Worm (Caenorhabditis elegans) whole organism, L3 larva: Measurements from ENCODE around the gene T24E12.6.

ENCODE experiments used
- ZK546.5 ChIP-seq: sonication (generic microtip); optimal IDR thresholded peaks from 2 replicates; lab custom pipeline; 2017; ENCODE audit warnings: missing biosample characterization, missing genetic modification characterization
- ceh-28 ChIP-seq: fragments of 150-350 bp; optimal IDR thresholded peaks from 2 replicates; lab custom pipeline; 2014; ENCODE audit warnings: missing biosample characterization, missing genetic modification reagents, missing genetic modification characterization
- ceh-82 ChIP-seq: fragments of 150-350 bp; optimal IDR thresholded peaks from 2 replicates; lab custom pipeline; 2014; ENCODE audit warnings: missing biosample characterization, missing genetic modification characterization
- ceh-9 ChIP-seq: sonication (generic microtip); optimal IDR thresholded peaks from 2 replicates; lab custom pipeline; 2018; ENCODE audit warnings: missing biosample characterization, missing genetic modification characterization
- egl-27 ChIP-seq: sonication (generic microtip); optimal IDR thresholded peaks from 4 replicates; lab custom pipeline; 2017; ENCODE audit warnings: missing biosample characterization, missing genetic modification reagents, missing genetic modification characterization
- egl-5 ChIP-seq: fragments of 150-350 bp; optimal IDR thresholded peaks from 2 replicates; lab custom pipeline; 2017; ENCODE audit warnings: missing biosample characterization, missing genetic modification reagents, missing genetic modification characterization, inconsistent platforms
- elt-2 ChIP-seq: sonication (generic microtip); optimal IDR thresholded peaks from 2 replicates; lab custom pipeline; 2016; ENCODE audit warnings: missing genetic modification reagents, mild to moderate bottlenecking, missing genetic modification characterization, missing compliant biosample characterization
- elt-3 ChIP-seq, 3 experiments: fragments of 150-350 bp in 1 of 3; sonication (generic microtip) in 2 of 3; optimal IDR thresholded peaks; 2 replicates in 2 of 3; 4 replicates in 1 of 3; lab custom pipeline; 2014 to 2017; ENCODE audit warnings: missing biosample characterization in 3 of 3, missing genetic modification characterization in 3 of 3
- eor-1 ChIP-seq, 2 experiments: fragments of 150-350 bp; optimal IDR thresholded peaks; 2 replicates each; lab custom pipeline; 2014 to 2018; ENCODE audit warnings: missing biosample characterization in 2 of 2, missing genetic modification characterization in 2 of 2
- fkh-2 ChIP-seq: fragments of 150-350 bp; optimal IDR thresholded peaks from 2 replicates; lab custom pipeline; 2014; ENCODE audit warnings: missing biosample characterization, missing genetic modification reagents, missing genetic modification characterization
- fos-1 ChIP-seq: fragments of 150-350 bp; optimal IDR thresholded peaks from 2 replicates; lab custom pipeline; 2014; ENCODE audit warnings: missing biosample characterization, missing genetic modification characterization
- hmg-11 ChIP-seq: sonication (generic microtip); optimal IDR thresholded peaks from 2 replicates; lab custom pipeline; 2016; ENCODE audit warnings: missing genetic modification characterization, missing compliant biosample characterization
- jun-1 ChIP-seq: fragments of 150-350 bp; optimal IDR thresholded peaks from 2 replicates; lab custom pipeline; 2014; ENCODE audit warnings: missing biosample characterization, missing genetic modification reagents, missing genetic modification characterization
- lin-15B ChIP-seq: fragments of 150-350 bp; optimal IDR thresholded peaks from 2 replicates; lab custom pipeline; 2014; ENCODE audit warnings: missing biosample characterization, missing genetic modification characterization
- lin-39 ChIP-seq: fragments of 150-350 bp; optimal IDR thresholded peaks from 2 replicates; lab custom pipeline; 2018; ENCODE audit warnings: missing biosample characterization, missing genetic modification reagents, missing genetic modification characterization
- lsy-12 ChIP-seq: sonication (generic microtip); optimal IDR thresholded peaks from 2 replicates; lab custom pipeline; 2016; ENCODE audit warnings: mild to moderate bottlenecking, missing genetic modification characterization, missing compliant biosample characterization
- mdl-1 ChIP-seq: fragments of 150-350 bp; optimal IDR thresholded peaks from 2 replicates; lab custom pipeline; 2014; ENCODE audit warnings: missing biosample characterization, missing genetic modification characterization
- mml-1 ChIP-seq: fragments of 150-350 bp; sonication (generic microtip); optimal IDR thresholded peaks from 3 replicates; lab custom pipeline; 2014; ENCODE audit warnings: missing biosample characterization, missing genetic modification characterization
- nhr-11 ChIP-seq: fragments of 150-350 bp; optimal IDR thresholded peaks from 2 replicates; lab custom pipeline; 2014; ENCODE audit warnings: missing biosample characterization, missing genetic modification characterization
- nhr-12 ChIP-seq: fragments of 150-350 bp; optimal IDR thresholded peaks from 2 replicates; lab custom pipeline; 2014; ENCODE audit warnings: missing biosample characterization, missing genetic modification characterization
- nhr-25 ChIP-seq: sonication (generic microtip); optimal IDR thresholded peaks from 2 replicates; lab custom pipeline; 2017; ENCODE audit warnings: missing biosample characterization, missing genetic modification characterization
- nhr-67 ChIP-seq: fragments of 150-350 bp; optimal IDR thresholded peaks from 2 replicates; lab custom pipeline; 2014; ENCODE audit warnings: missing biosample characterization, missing genetic modification characterization
- nhr-76 ChIP-seq: fragments of 150-350 bp; sonication (generic microtip); optimal IDR thresholded peaks from 5 replicates; lab custom pipeline; 2014; ENCODE audit warnings: missing biosample characterization, missing genetic modification characterization
- nhr-77 ChIP-seq: fragments of 150-350 bp; optimal IDR thresholded peaks from 2 replicates; lab custom pipeline; 2014; ENCODE audit warnings: missing biosample characterization, missing genetic modification characterization
- pha-4 ChIP-seq: fragments of 150-350 bp; optimal IDR thresholded peaks from 2 replicates; lab custom pipeline; 2014; ENCODE audit warnings: missing biosample characterization, missing genetic modification reagents, missing genetic modification characterization
- pqm-1 ChIP-seq: fragments of 150-350 bp; optimal IDR thresholded peaks from 2 replicates; lab custom pipeline; 2017; ENCODE audit warnings: missing biosample characterization, missing genetic modification characterization, inconsistent platforms
- skn-1 ChIP-seq: fragments of 150-350 bp; optimal IDR thresholded peaks from 2 replicates; lab custom pipeline; 2014; ENCODE audit warnings: missing biosample characterization, missing genetic modification characterization
- snpc-4 ChIP-seq: fragments of 150-350 bp; optimal IDR thresholded peaks from 2 replicates; lab custom pipeline; 2014; ENCODE audit warnings: missing biosample characterization, missing genetic modification characterization
- tbx-2 ChIP-seq: sonication (generic microtip); optimal IDR thresholded peaks from 2 replicates; lab custom pipeline; 2016; ENCODE audit warnings: mild to moderate bottlenecking, missing genetic modification characterization, missing compliant biosample characterization
- unc-39 ChIP-seq: sonication (generic microtip); optimal IDR thresholded peaks from 4 replicates; lab custom pipeline; 2017; ENCODE audit warnings: missing biosample characterization, missing genetic modification characterization
- zag-1 ChIP-seq: fragments of 150-350 bp; optimal IDR thresholded peaks from 2 replicates; lab custom pipeline; 2014; ENCODE audit warnings: missing biosample characterization, missing genetic modification characterization
- ztf-11 ChIP-seq: fragments of 150-350 bp; optimal IDR thresholded peaks from 2 replicates; lab custom pipeline; 2014; ENCODE audit warnings: missing biosample characterization, missing genetic modification characterization

T24E12.6 gene

ce11 chrII:3786538-3786937 lies 25.0 kb upstream of the T24E12.6 start:
- TF ChIP-seq mdl-1 (no peak), jun-1 (tag; lab: Kevin White, UChicago) (peak; percentile 96), pqm-1 (peak; percentile 100), egl-27 (tag; lab: Kevin White, UChicago) (peak; percentile 46), elt-2 (tag; lab: Kevin White, UChicago) (peak; percentile 100), nhr-11 (tag; lab: Kevin White, UChicago) (no peak), pha-4 (peak; percentile 92), lin-15B (tag; lab: Kevin White, UChicago) (no peak), skn-1 (peak; percentile 35), fos-1 (tag; lab: Kevin White, UChicago) (peak; percentile 63), ceh-82 (no peak), nhr-77 (tag; lab: Kevin White, UChicago) (no peak)

DNA sequence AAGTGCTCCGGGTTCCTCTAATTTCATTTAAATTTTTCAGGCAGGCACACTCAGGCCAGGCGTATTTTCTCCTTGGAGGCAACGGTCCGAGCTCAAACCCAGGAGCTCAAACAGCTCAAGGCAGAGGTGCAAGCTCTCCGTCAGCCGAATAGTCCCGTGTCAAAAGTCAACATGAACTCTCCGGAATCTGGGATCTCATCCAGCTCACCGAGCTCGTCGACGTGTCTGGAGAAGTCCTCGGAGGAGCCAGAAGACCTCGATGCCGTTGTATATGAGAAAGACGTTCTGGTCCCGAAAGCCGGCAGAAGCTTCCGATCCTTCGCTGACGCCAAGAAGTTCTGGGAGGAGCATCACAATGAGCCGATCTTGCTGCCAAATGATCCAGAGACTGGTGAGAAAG lies 24.3 kb upstream of the T24E12.6 start:
- no peak for TF ChIP-seq unc-39 (tag; lab: Kevin White, UChicago)

DNA sequence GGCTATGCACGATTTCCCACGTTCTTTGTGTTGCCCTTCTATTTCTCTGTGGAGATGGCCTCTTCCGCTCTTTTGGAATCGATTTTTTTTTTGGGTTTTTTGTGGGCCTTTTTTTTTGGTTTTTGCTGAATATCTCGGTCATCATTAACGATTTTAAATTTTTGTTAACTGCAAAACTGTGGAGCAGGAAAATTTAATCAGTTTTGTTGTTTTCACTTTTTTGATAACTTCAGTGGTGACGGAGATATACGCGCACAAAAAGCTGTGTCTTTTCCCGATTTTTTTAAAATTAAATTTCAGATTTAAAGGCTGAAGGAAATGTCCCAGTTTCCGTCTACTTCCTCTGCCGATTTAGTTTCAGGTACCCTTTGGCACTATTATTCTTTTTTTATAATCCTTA lies 23.8 kb upstream of the T24E12.6 start, which contains the start of gene T24E12.1:
Gene T24E12.1, plus strand, starts transcription at position 301 of the 400 bp plus-strand sequence.
- no peak for TF ChIP-seq mdl-1

DNA sequence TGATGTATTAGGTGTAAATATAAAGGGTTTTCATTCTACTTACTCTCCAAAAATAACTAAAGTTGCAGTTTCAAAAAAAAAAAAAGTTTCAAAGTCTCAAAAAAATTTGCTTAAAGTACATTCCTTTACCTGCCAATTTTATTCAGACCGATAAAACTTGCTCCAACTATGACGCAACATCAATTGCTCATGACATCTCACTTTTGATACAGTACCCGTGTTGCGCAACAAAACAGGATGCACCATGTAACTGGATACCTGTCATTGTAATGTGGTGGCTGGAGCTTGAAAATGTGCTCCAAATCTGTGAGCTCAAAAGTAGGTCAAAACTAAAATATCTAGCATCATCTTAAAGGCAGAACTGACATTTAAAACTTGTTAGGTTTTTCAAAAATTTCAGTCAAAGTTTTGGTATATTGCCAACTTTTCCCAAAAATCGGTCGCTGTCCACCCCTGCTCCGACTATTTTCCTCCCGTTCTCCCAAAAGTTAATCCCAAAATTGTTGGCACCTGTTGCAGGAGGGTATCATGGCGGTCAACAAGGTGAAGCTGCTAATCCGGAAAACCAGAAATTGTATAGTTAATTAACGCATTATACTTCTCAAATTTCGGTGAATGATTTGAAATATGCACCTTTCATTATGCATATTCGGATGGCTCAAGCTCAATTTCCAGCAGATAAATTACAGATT lies 21.0 kb upstream of the T24E12.6 start, which contains the start of gene T24E12.2:
Gene T24E12.2, plus strand, starts transcription at position 642 of the 692 bp plus-strand sequence.
- TF ChIP-seq lin-39, result no peak

ce11 chrII:3781238-3781637 lies 19.7 kb upstream of the T24E12.6 start:
- TF ChIP-seq tbx-2 (tag; lab: Kevin White, UChicago), result no peak
- no peak for TF ChIP-seq egl-27 (tag; lab: Kevin White, UChicago)
- TF ChIP-seq elt-3 (tag; optimal IDR thresholded peaks at IDR 0.05; lab: Kevin White, UChicago), result no peak
- no peak for TF ChIP-seq nhr-25 (tag; lab: Kevin White, UChicago)
- TF ChIP-seq elt-2 (tag; lab: Kevin White, UChicago), result no peak
- no peak for TF ChIP-seq egl-5
- TF ChIP-seq eor-1 (tag; optimal IDR thresholded peaks at IDR 0.05; lab: Kevin White, UChicago), result no peak
- no peak for TF ChIP-seq lin-39
- no peak for TF ChIP-seq nhr-11 (tag; lab: Kevin White, UChicago)
- no peak for TF ChIP-seq fos-1 (tag; lab: Kevin White, UChicago)
- TF ChIP-seq pqm-1, result no peak

- TF ChIP-seq hmg-11 (no peak), ZK546.5 (no peak), ceh-9 (tag; lab: Kevin White, UChicago) (no peak), jun-1 (tag; lab: Kevin White, UChicago) (no peak), nhr-12 (tag; lab: Kevin White, UChicago) (no peak), lsy-12 (tag; lab: Kevin White, UChicago) (no peak), mml-1 (tag; lab: Kevin White, UChicago) (no peak), eor-1 (tag; optimal IDR thresholded peaks at IDR 0.05; lab: Kevin White, UChicago) (no peak), nhr-77 (tag; lab: Kevin White, UChicago) (no peak), lin-15B (tag; lab: Kevin White, UChicago) (no peak), elt-2 (tag; lab: Kevin White, UChicago) (no peak), mdl-1 (no peak), fkh-2 (tag; lab: Kevin White, UChicago) (no peak), ztf-11 (no peak), zag-1 (tag; lab: Kevin White, UChicago) (no peak), ceh-28 (tag; lab: Kevin White, UChicago) (no peak)
Measured at ce11 chrII:3779463-3779862, 18.0 kb upstream of the T24E12.6 start, which contains the start of gene T24E12.11. Gene T24E12.11 (minus strand): TSS chrII:3779563.

DNA sequence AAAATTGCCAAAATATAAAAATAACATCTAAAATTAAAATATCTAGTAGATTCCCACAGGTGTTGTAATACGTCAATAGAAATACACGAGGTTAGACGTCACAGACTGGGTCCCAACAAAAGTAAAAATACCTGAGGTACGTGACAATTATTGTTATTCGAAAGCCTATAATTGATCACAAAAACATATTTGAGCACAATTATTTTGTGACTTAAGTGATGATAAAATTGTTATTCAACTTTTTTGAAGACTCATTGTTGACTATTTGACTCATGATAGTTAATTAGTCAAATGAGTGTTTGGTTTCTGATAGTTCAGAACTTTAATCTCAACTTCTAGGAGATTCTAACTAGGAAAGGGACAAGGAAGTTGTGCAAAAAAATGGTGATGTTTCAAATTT lies 16.3 kb upstream of the T24E12.6 start:
- TF ChIP-seq ceh-82, result no peak
- no peak for TF ChIP-seq nhr-12 (tag; lab: Kevin White, UChicago)
- TF ChIP-seq nhr-77 (tag; lab: Kevin White, UChicago), result no peak
- no peak for TF ChIP-seq eor-1 (tag; optimal IDR thresholded peaks at IDR 0.05; lab: Kevin White, UChicago)
- no peak for TF ChIP-seq snpc-4 (tag; lab: Kevin White, UChicago)
- no peak for TF ChIP-seq unc-39 (tag; lab: Kevin White, UChicago)
- TF ChIP-seq ztf-11, result no peak
- no peak for TF ChIP-seq nhr-76 (tag; lab: Kevin White, UChicago)
- TF ChIP-seq fkh-2 (tag; lab: Kevin White, UChicago), result no peak
- no peak for TF ChIP-seq nhr-11 (tag; lab: Kevin White, UChicago)
- TF ChIP-seq ZK546.5, result no peak
- TF ChIP-seq egl-5, result no peak
- no peak for TF ChIP-seq skn-1
- TF ChIP-seq ceh-9 (tag; lab: Kevin White, UChicago), result no peak
- TF ChIP-seq nhr-67 (tag; lab: Kevin White, UChicago), result no peak
- no peak for TF ChIP-seq mml-1 (tag; lab: Kevin White, UChicago)
- no peak for TF ChIP-seq zag-1 (tag; lab: Kevin White, UChicago)
- no peak for TF ChIP-seq jun-1 (tag; lab: Kevin White, UChicago)
- TF ChIP-seq elt-2 (tag; lab: Kevin White, UChicago), result no peak
